Worm (Caenorhabditis elegans): Measurements from ENCODE around the gene cut-6.

ce11 chrIII:10881996-10882395 lies 29.3 kb upstream of the cut-6 start:
- no peak for TF ChIP-seq jun-1 (tag; optimal IDR thresholded peaks at IDR 0.05)
- peak in 1 of 2 experiments; percentile 24 for TF ChIP-seq unc-62 (GFP tag; optimal IDR thresholded peaks at IDR 0.05 in 1 of 2)
- TF ChIP-seq unc-62 (tag; optimal IDR thresholded peaks at IDR 0.05): no peak
- TF ChIP-seq skn-1 (tag; optimal IDR thresholded peaks at IDR 0.05): no peak
- TF ChIP-seq rbr-2 (tag; optimal IDR thresholded peaks at IDR 0.05): peak; percentile 8
- TF ChIP-seq ztf-11 (tag; optimal IDR thresholded peaks at IDR 0.05): no peak
- TF ChIP-seq ceh-82 (tag; optimal IDR thresholded peaks at IDR 0.05): no peak
- TF ChIP-seq zag-1 (tag; optimal IDR thresholded peaks at IDR 0.05): no peak
- no peak for TF ChIP-seq hlh-11 (tag; optimal IDR thresholded peaks at IDR 0.05)
- TF ChIP-seq cey-2 (tag; optimal IDR thresholded peaks at IDR 0.05; ENCODE audit: borderline replicate concordance, insufficient read depth): no peak
- peak; percentile 53 for TF ChIP-seq dve-1 (tag; optimal IDR thresholded peaks at IDR 0.05; ENCODE audit: insufficient read depth)
- no peak for TF ChIP-seq mdl-1 (tag; optimal IDR thresholded peaks at IDR 0.05)
- no peak for TF ChIP-seq ama-1 (optimal IDR thresholded peaks at IDR 0.05)

All from whole organism, L4 larva.